Fruit fly (Drosophila melanogaster) whole organism: ENCODE results near the gene CG11345.

Experiments used
- CG8478 ChIP-seq: fragments of >200 bp; optimal IDR thresholded peaks from 2 replicates; lab custom pipeline; 2018; ENCODE audit warnings: inconsistent platforms
- Dll ChIP-seq: fragments of >200 bp; optimal IDR thresholded peaks from 2 replicates; lab custom pipeline; 2017
- EcR ChIP-seq, 2 experiments: fragments of >200 bp; optimal IDR thresholded peaks; 2 replicates each; lab custom pipeline; 2017; ENCODE audit warnings: missing biosample characterization in 2 of 2, missing genetic modification characterization in 2 of 2, missing genetic modification reagents in 2 of 2
- pan ChIP-seq: fragments of >200 bp; optimal IDR thresholded peaks from 2 replicates; lab custom pipeline; 2017
- psq ChIP-seq: fragments of >200 bp; optimal IDR thresholded peaks from 2 replicates; lab custom pipeline; 2017
- usp ChIP-seq: fragments of >200 bp; optimal IDR thresholded peaks from 2 replicates; lab custom pipeline; 2017; ENCODE audit warnings: missing biosample characterization, missing genetic modification characterization, mixed read lengths

CG11345 gene

DNA sequence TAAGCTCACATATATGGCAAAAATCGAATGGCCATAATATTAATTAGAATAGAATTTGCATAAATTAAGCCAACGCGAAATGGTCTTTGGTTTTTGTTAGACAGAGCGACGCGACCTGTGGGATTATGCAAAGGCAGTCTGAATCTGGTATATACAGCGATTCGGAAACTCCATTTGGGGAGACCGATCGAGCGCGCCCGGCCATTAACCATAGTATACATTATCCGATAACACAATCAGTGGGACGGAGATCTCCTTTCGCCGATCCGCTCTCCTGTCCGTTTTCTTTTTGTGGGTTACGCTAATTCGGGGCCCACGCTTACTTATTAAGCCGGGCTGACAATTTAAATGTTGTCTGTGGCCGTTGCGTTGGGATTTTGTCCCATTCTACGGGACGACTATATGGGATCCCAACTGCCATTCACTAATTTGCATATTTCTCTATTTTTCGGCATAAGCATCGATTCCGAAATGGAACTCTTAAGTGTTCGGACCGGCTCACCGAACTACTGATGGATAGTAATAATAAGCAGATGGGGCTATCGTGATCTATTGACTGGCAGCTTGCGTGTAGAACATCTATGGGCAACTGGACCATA is 19.8 kb upstream of the CG11345 start:
- no peak for TF ChIP-seq EcR (GFP tag; optimal IDR thresholded peaks at IDR 0.05; lab: Kevin White, UChicago)
- no peak for TF ChIP-seq pan (lab: Kevin White, UChicago)
- TF ChIP-seq usp (GFP tag; lab: Kevin White, UChicago): no peak
- TF ChIP-seq CG8478 (lab: Kevin White, UChicago): no peak
- no peak for TF ChIP-seq psq (lab: Kevin White, UChicago)
- TF ChIP-seq Dll (lab: Kevin White, UChicago): no peak

DNA sequence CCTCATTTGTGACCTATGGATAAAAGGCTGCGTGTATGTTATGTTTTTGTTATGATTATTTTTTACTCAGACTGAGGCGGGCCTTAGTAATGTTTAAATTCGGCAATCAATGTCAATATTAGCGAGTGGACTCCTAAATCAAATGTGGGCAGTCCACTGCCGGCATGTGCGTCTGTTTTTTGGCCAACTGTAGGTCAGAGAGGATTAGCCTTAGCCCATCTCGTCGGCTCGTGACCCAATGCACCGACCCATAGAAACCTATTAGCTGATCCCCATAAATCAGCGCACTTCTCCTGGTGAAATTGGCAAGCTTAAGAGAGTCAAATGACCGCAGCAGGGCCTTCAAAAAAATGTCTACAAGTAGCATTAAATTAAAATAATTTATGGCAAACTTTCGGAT is 17.7 kb upstream of the CG11345 start:
- TF ChIP-seq pan (lab: Kevin White, UChicago): no peak
- no peak for TF ChIP-seq CG8478 (lab: Kevin White, UChicago)
- TF ChIP-seq Dll (lab: Kevin White, UChicago): no peak
- TF ChIP-seq psq (lab: Kevin White, UChicago): no peak
- TF ChIP-seq EcR (GFP tag; optimal IDR thresholded peaks at IDR 0.05; lab: Kevin White, UChicago): no peak
- no peak for TF ChIP-seq usp (GFP tag; lab: Kevin White, UChicago)

DNA sequence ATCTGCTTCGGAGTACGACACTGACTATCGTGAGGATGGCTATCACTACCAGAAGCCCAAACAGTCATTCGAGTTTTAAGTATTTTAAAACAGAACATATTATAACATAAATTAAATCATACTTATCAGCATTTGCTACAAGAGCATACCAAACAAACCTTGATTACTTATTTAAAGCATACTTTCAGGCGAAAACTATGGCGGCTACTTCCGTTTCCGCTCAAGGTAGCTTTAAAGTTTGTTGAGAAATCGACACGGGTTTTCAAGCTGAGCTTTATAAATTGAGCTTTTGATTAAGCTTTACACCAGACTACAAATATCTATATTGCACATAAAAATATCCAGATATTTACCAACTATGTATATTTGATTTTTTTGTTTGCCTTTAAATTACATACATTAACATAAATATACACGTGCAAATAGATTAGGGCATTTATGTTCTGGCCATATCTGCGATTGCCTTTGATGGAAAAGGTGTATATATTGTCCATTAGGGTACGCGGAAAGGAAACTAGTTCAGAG is 17.0 kb upstream of the CG11345 start:
- TF ChIP-seq pan (lab: Kevin White, UChicago): no peak

DNA sequence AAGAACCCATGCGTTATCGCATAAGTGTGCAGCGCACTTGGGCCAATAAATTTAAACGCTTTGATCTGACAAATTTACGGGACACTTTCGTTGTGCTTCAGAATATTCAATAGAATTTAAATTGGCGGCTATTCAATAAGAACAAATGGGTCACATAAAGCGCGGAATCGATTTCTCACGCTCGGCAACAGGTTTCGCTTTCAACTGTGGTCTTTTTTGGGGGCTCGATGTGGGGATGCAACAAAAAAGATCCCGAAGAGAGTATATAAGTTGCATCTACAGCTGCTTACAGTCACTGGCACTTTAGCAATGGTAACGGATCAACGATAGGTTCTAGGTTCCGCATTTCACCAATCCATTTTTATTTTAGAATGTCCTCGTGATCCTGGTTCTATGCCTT is 14.8 kb upstream of the CG11345 start, which contains the start of gene CG11349:
TSS of gene CG11349 (plus strand) at position 301 of the 400 bp plus-strand sequence.
- no peak for TF ChIP-seq psq (lab: Kevin White, UChicago)
- TF ChIP-seq EcR (GFP tag; optimal IDR thresholded peaks at IDR 0.05; lab: Kevin White, UChicago): no peak
- no peak for TF ChIP-seq CG8478 (lab: Kevin White, UChicago)
- TF ChIP-seq Dll (lab: Kevin White, UChicago): no peak
- TF ChIP-seq usp (GFP tag; lab: Kevin White, UChicago): no peak
- no peak for TF ChIP-seq pan (lab: Kevin White, UChicago)

- TF ChIP-seq Dll (lab: Kevin White, UChicago) (no peak), EcR (GFP tag; optimal IDR thresholded peaks at IDR 0.05; lab: Kevin White, UChicago) (no peak), pan (lab: Kevin White, UChicago) (no peak), CG8478 (lab: Kevin White, UChicago) (no peak), psq (lab: Kevin White, UChicago) (no peak), usp (GFP tag; lab: Kevin White, UChicago) (no peak)
Observed at dm6 chr3L:4471449-4471848, 13.5 kb upstream of the CG11345 start, which contains the start of gene CG32248. TSS of gene CG32248 (plus strand) at chr3L:4471749.

- no peak for TF ChIP-seq EcR (GFP tag; optimal IDR thresholded peaks at IDR 0.05; lab: Kevin White, UChicago)
- no peak for TF ChIP-seq CG8478 (lab: Kevin White, UChicago)
- no peak for TF ChIP-seq usp (GFP tag; lab: Kevin White, UChicago)
- TF ChIP-seq pan (lab: Kevin White, UChicago): no peak
- TF ChIP-seq psq (lab: Kevin White, UChicago): no peak
- no peak for TF ChIP-seq Dll (lab: Kevin White, UChicago)
Observed at dm6 chr3L:4469701-4470100, 11.7 kb upstream of the CG11345 start, which contains the start of gene CG32249. TSS of gene CG32249 (plus strand) at chr3L:4470001.

- no peak for TF ChIP-seq EcR (GFP tag; optimal IDR thresholded peaks at IDR 0.05; lab: Kevin White, UChicago)
- TF ChIP-seq Dll (lab: Kevin White, UChicago): no peak
- no peak for TF ChIP-seq usp (GFP tag; lab: Kevin White, UChicago)
- no peak for TF ChIP-seq psq (lab: Kevin White, UChicago)
- TF ChIP-seq CG8478 (lab: Kevin White, UChicago): no peak
- TF ChIP-seq pan (lab: Kevin White, UChicago): no peak
Observed at dm6 chr3L:4466530-4466929, 8.6 kb upstream of the CG11345 start, which contains the start of gene CG32241. TSS of gene CG32241 (minus strand) at chr3L:4466630.

- TF ChIP-seq pan (lab: Kevin White, UChicago): no peak
- no peak for TF ChIP-seq psq (lab: Kevin White, UChicago)
Observed at dm6 chr3L:4463773-4464301, 5.9 kb upstream of the CG11345 start, which contains the start of gene CG15024. TSS of gene CG15024 (minus strand) at chr3L:4463823.

DNA sequence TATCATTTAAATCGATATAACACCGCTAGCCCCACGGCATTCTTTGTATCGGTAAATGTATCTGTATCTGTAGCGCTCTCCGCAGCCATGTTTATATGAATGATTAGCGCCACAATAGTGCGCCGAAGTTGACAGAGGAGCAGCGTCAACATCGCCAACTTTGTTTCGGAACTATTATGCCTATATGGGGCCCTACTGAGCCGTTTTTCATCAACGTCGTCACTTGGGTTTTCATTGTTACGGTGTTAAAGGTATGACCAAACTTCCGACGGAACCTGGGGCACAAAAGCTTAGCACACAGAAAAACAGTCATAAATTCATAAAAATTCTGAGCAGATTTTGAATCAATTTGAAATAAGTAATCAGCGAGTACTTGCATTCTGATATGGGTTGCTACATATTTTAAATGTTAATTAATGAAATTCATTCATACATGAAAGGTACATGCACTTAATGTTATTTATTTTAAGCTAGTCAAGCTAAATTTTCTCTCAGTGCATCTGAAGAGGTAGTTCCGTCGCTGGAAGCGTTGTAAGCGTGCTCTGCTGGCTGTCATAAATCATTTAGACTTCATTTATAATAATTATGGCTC is 3.6 kb upstream of the CG11345 start, which contains the start of gene CG15023:
TSS of gene CG15023 (minus strand) at position 51 of the 592 bp plus-strand sequence.
- no peak for TF ChIP-seq Dll (lab: Kevin White, UChicago)
- no peak for TF ChIP-seq psq (lab: Kevin White, UChicago)
- no peak for TF ChIP-seq pan (lab: Kevin White, UChicago)
- no peak for TF ChIP-seq EcR (GFP tag; optimal IDR thresholded peaks at IDR 0.05; lab: Kevin White, UChicago)
- no peak for TF ChIP-seq usp (GFP tag; lab: Kevin White, UChicago)
- no peak for TF ChIP-seq CG8478 (lab: Kevin White, UChicago)

- TF ChIP-seq CG8478 (lab: Kevin White, UChicago): no peak
- no peak for TF ChIP-seq EcR (GFP tag; optimal IDR thresholded peaks at IDR 0.05; lab: Kevin White, UChicago)
- TF ChIP-seq pan (lab: Kevin White, UChicago): no peak
- no peak for TF ChIP-seq psq (lab: Kevin White, UChicago)
- no peak for TF ChIP-seq Dll (lab: Kevin White, UChicago)
- TF ChIP-seq usp (GFP tag; lab: Kevin White, UChicago): no peak
Observed at dm6 chr3L:4460307-4461088, 2.5 kb upstream of the CG11345 start, which contains the start of gene CG15022. TSS of gene CG15022 (minus strand) at chr3L:4460317.
